Worm (Caenorhabditis elegans) whole organism, late embryonic: ENCODE results near the gene rps-28.

Experiments used
- C08G9.2 ChIP-seq: sonication (generic microtip); optimal IDR thresholded peaks from 2 replicates; lab custom pipeline; 2016; ENCODE audit warnings: mild to moderate bottlenecking, missing genetic modification characterization, moderate library complexity, missing compliant biosample characterization
- F13H6.1 ChIP-seq: sonication (generic microtip); optimal IDR thresholded peaks from 2 replicates; lab custom pipeline; 2016; ENCODE audit warnings: missing genetic modification characterization, missing compliant biosample characterization
- K02D7.2 ChIP-seq: sonication (generic microtip); optimal IDR thresholded peaks from 2 replicates; lab custom pipeline; 2017; ENCODE audit warnings: mild to moderate bottlenecking, missing genetic modification characterization, missing compliant biosample characterization
- K09A11.1 ChIP-seq: sonication (generic microtip); optimal IDR thresholded peaks from 2 replicates; lab custom pipeline; 2017; ENCODE audit warnings: antibody characterized with exemption, mild to moderate bottlenecking, missing genetic modification characterization, missing compliant biosample characterization; ENCODE audit not compliant: insufficient read depth
- T23F11.4 ChIP-seq: fragments of 200-800 bp; sonication (Bioruptor generic); optimal IDR thresholded peaks from 2 replicates; lab custom pipeline; 2018; ENCODE audit warnings: mild to moderate bottlenecking, missing genetic modification characterization, missing compliant biosample characterization
- ahr-1 ChIP-seq: sonication (generic microtip); optimal IDR thresholded peaks from 2 replicates; lab custom pipeline; 2016; ENCODE audit warnings: missing genetic modification characterization, missing compliant biosample characterization
- ama-1 ChIP-seq: fragments of 150-350 bp; optimal IDR thresholded peaks from 2 replicates; lab custom pipeline; 2014
- ceh-14 ChIP-seq: sonication (generic microtip); optimal IDR thresholded peaks from 2 replicates; lab custom pipeline; 2016; ENCODE audit warnings: missing genotype, missing genetic modification characterization, missing compliant biosample characterization
- ceh-18 ChIP-seq: sonication (generic microtip); optimal IDR thresholded peaks from 2 replicates; lab custom pipeline; 2016; ENCODE audit warnings: missing genetic modification characterization, missing compliant biosample characterization
- ceh-19 ChIP-seq: fragments of 200-800 bp; sonication (Bioruptor generic); optimal IDR thresholded peaks from 2 replicates; lab custom pipeline; 2018; ENCODE audit warnings: mild to moderate bottlenecking, missing genetic modification characterization, missing compliant biosample characterization
- ceh-24 ChIP-seq: sonication (generic microtip); optimal IDR thresholded peaks from 2 replicates; lab custom pipeline; 2016; ENCODE audit warnings: mild to moderate bottlenecking, missing genetic modification characterization, missing compliant biosample characterization
- ceh-31 ChIP-seq: sonication (generic microtip); optimal IDR thresholded peaks from 2 replicates; lab custom pipeline; 2016; ENCODE audit warnings: missing genetic modification characterization, missing compliant biosample characterization
- ceh-34 ChIP-seq: sonication (generic microtip); optimal IDR thresholded peaks from 2 replicates; lab custom pipeline; 2016; ENCODE audit warnings: mild to moderate bottlenecking, missing genetic modification characterization, missing compliant biosample characterization
- ceh-45 ChIP-seq: fragments of 200-800 bp; sonication (Bioruptor generic); IDR thresholded peaks from 2 replicates; pipeline ENCODE4 v1.3.6; 2022; ENCODE audit warnings: missing genetic modification reagents, missing genetic modification characterization, missing compliant biosample characterization
- ceh-48 ChIP-seq: sonication (generic microtip); optimal IDR thresholded peaks from 2 replicates; lab custom pipeline; 2016; ENCODE audit warnings: missing genetic modification characterization, inconsistent platforms, missing compliant biosample characterization
- ceh-6 ChIP-seq: fragments of 200-800 bp; sonication (Bioruptor generic); optimal IDR thresholded peaks from 2 replicates; lab custom pipeline; 2018; ENCODE audit warnings: mild to moderate bottlenecking, missing genetic modification characterization, missing compliant biosample characterization
- ceh-9 ChIP-seq: sonication (generic microtip); optimal IDR thresholded peaks from 2 replicates; lab custom pipeline; 2016; ENCODE audit warnings: mild to moderate bottlenecking, missing genetic modification characterization, inconsistent platforms, missing compliant biosample characterization
- che-1 ChIP-seq: sonication (generic microtip); optimal IDR thresholded peaks from 2 replicates; lab custom pipeline; 2016; ENCODE audit warnings: mild to moderate bottlenecking, missing genetic modification characterization, missing compliant biosample characterization
- dmd-4 ChIP-seq: sonication (generic microtip); optimal IDR thresholded peaks from 2 replicates; lab custom pipeline; 2016; ENCODE audit warnings: borderline replicate concordance, missing genetic modification characterization, missing compliant biosample characterization
- elt-2 ChIP-seq: sonication (generic microtip); optimal IDR thresholded peaks from 2 replicates; lab custom pipeline; 2016; ENCODE audit warnings: missing genetic modification reagents, missing genetic modification characterization, missing compliant biosample characterization
- elt-4 ChIP-seq: sonication (generic microtip); optimal IDR thresholded peaks from 2 replicates; lab custom pipeline; 2016; ENCODE audit warnings: missing genetic modification characterization, missing compliant biosample characterization
- ets-4 ChIP-seq: sonication (generic microtip); optimal IDR thresholded peaks from 2 replicates; lab custom pipeline; 2016; ENCODE audit warnings: missing genetic modification characterization, missing compliant biosample characterization
- eyg-1 ChIP-seq: sonication (generic microtip); optimal IDR thresholded peaks from 2 replicates; lab custom pipeline; 2016; ENCODE audit warnings: missing genotype, missing genetic modification characterization, missing compliant biosample characterization
- fax-1 ChIP-seq: sonication (generic microtip); optimal IDR thresholded peaks from 2 replicates; lab custom pipeline; 2016; ENCODE audit warnings: missing genotype, missing genetic modification characterization, missing compliant biosample characterization
- fkh-10 ChIP-seq: fragments of 150-350 bp; optimal IDR thresholded peaks from 2 replicates; lab custom pipeline; 2014; ENCODE audit warnings: missing biosample characterization, missing genetic modification reagents, missing genetic modification characterization
- gmeb-2 ChIP-seq: sonication (generic microtip); optimal IDR thresholded peaks from 2 replicates; lab custom pipeline; 2016; ENCODE audit warnings: missing genetic modification characterization, inconsistent platforms, missing compliant biosample characterization
- hlh-15 ChIP-seq: sonication (generic microtip); optimal IDR thresholded peaks from 2 replicates; lab custom pipeline; 2016; ENCODE audit warnings: missing genetic modification characterization, missing compliant biosample characterization
- hlh-30 ChIP-seq: sonication (generic microtip); optimal IDR thresholded peaks from 2 replicates; lab custom pipeline; 2017; ENCODE audit warnings: antibody characterized with exemption, missing genetic modification characterization, missing compliant biosample characterization; ENCODE audit not compliant: insufficient read depth
- lim-6 ChIP-seq: sonication (generic microtip); optimal IDR thresholded peaks from 2 replicates; lab custom pipeline; 2016; ENCODE audit warnings: missing genetic modification characterization, missing compliant biosample characterization
- lin-11 ChIP-seq: fragments of 200-800 bp; sonication (Bioruptor generic); optimal IDR thresholded peaks from 2 replicates; lab custom pipeline; 2018; ENCODE audit warnings: mild to moderate bottlenecking, missing genetic modification characterization, missing compliant biosample characterization
- mec-3 ChIP-seq: sonication (generic microtip); optimal IDR thresholded peaks from 2 replicates; lab custom pipeline; 2016; ENCODE audit warnings: borderline replicate concordance, missing genetic modification characterization, missing compliant biosample characterization
- nfya-1 ChIP-seq: sonication (generic microtip); optimal IDR thresholded peaks from 2 replicates; lab custom pipeline; 2017; ENCODE audit warnings: missing genetic modification characterization, mild to moderate bottlenecking, missing compliant biosample characterization, antibody characterized with exemption, moderate library complexity
- nhr-11 ChIP-seq: fragments of 150-350 bp; optimal IDR thresholded peaks from 2 replicates; lab custom pipeline; 2014; ENCODE audit warnings: missing biosample characterization, missing genetic modification characterization
- nhr-232 ChIP-seq: sonication (generic microtip); optimal IDR thresholded peaks from 2 replicates; lab custom pipeline; 2016; ENCODE audit warnings: missing genetic modification characterization, missing compliant biosample characterization
- odd-2 ChIP-seq: sonication (generic microtip); optimal IDR thresholded peaks from 2 replicates; lab custom pipeline; 2017; ENCODE audit warnings: antibody characterized with exemption, mild to moderate bottlenecking, missing genetic modification characterization, missing compliant biosample characterization
- pag-3 ChIP-seq: sonication (generic microtip); optimal IDR thresholded peaks from 2 replicates; lab custom pipeline; 2016; ENCODE audit warnings: missing compliant biosample characterization, missing genetic modification characterization, borderline replicate concordance
- pat-9 ChIP-seq: fragments of 200-800 bp; sonication (Bioruptor generic); optimal IDR thresholded peaks from 2 replicates; lab custom pipeline; 2018; ENCODE audit warnings: mild to moderate bottlenecking, missing genetic modification characterization, moderate library complexity, missing compliant biosample characterization
- pha-2 ChIP-seq: sonication (generic microtip); optimal IDR thresholded peaks from 2 replicates; lab custom pipeline; 2017; ENCODE audit warnings: mild to moderate bottlenecking, missing genetic modification characterization, missing compliant biosample characterization
- pha-4 ChIP-seq: fragments of 150-350 bp; optimal IDR thresholded peaks from 2 replicates; lab custom pipeline; 2018; ENCODE audit warnings: missing biosample characterization, missing genetic modification reagents, missing genetic modification characterization
- pqm-1 ChIP-seq: sonication (generic microtip); optimal IDR thresholded peaks from 2 replicates; lab custom pipeline; 2016; ENCODE audit warnings: missing genetic modification characterization, missing compliant biosample characterization
- ref-2 ChIP-seq: sonication (generic microtip); optimal IDR thresholded peaks from 2 replicates; lab custom pipeline; 2016; ENCODE audit warnings: missing genetic modification characterization, missing compliant biosample characterization
- rnt-1 ChIP-seq: sonication (generic microtip); optimal IDR thresholded peaks from 2 replicates; lab custom pipeline; 2016; ENCODE audit warnings: missing genetic modification characterization, missing compliant biosample characterization
- sox-2 ChIP-seq: fragments of 200-800 bp; sonication (Bioruptor generic); IDR thresholded peaks from 2 replicates; pipeline ENCODE4 v1.3.6; 2022; ENCODE audit warnings: missing genetic modification reagents, missing genetic modification characterization, missing compliant biosample characterization
- sox-4 ChIP-seq: sonication (generic microtip); optimal IDR thresholded peaks from 2 replicates; lab custom pipeline; 2017; ENCODE audit warnings: mild to moderate bottlenecking, missing genetic modification characterization, inconsistent platforms, missing compliant biosample characterization
- syd-9 ChIP-seq: sonication (generic microtip); optimal IDR thresholded peaks from 2 replicates; lab custom pipeline; 2016; ENCODE audit warnings: mild to moderate bottlenecking, missing genetic modification characterization, moderate library complexity, missing compliant biosample characterization
- tbx-2 ChIP-seq: sonication (generic microtip); optimal IDR thresholded peaks from 2 replicates; lab custom pipeline; 2016; ENCODE audit warnings: missing genetic modification characterization, missing compliant biosample characterization
- tbx-7 ChIP-seq: sonication (generic microtip); optimal IDR thresholded peaks from 2 replicates; lab custom pipeline; 2016; ENCODE audit warnings: missing genotype, missing genetic modification characterization, missing compliant biosample characterization
- ttx-3 ChIP-seq: sonication (generic microtip); optimal IDR thresholded peaks from 2 replicates; lab custom pipeline; 2016; ENCODE audit warnings: missing genetic modification reagents, missing genetic modification characterization, missing compliant biosample characterization
- unc-3 ChIP-seq, 2 experiments: fragments of 200-800 bp in 1 of 2; sonication (Bioruptor generic) in 1 of 2; sonication (generic microtip) in 1 of 2; conservative IDR thresholded peaks in 1 of 2; optimal IDR thresholded peaks in 1 of 2; 2 replicates each; pipeline versions ENCODE4 v1.3.6 to Lab custom; 2016 to 2022; ENCODE audit warnings: missing compliant biosample characterization in 2 of 2, missing genetic modification characterization in 2 of 2, missing genetic modification reagents in 1 of 2
- unc-42 ChIP-seq: sonication (generic microtip); optimal IDR thresholded peaks from 2 replicates; lab custom pipeline; 2016; ENCODE audit warnings: missing genotype, missing genetic modification characterization, missing compliant biosample characterization
- unc-86 ChIP-seq: sonication (generic microtip); optimal IDR thresholded peaks from 2 replicates; lab custom pipeline; 2016; ENCODE audit warnings: missing genetic modification characterization, missing compliant biosample characterization
- zip-5 ChIP-seq: sonication (generic microtip); optimal IDR thresholded peaks from 2 replicates; lab custom pipeline; 2016; ENCODE audit warnings: missing genetic modification characterization, missing compliant biosample characterization
- ztf-16 ChIP-seq: sonication (generic microtip); optimal IDR thresholded peaks from 2 replicates; lab custom pipeline; 2017; ENCODE audit warnings: missing genetic modification characterization, missing compliant biosample characterization

Gene rps-28

ce11 chrIV:1687151-1687550, 27.7 kb downstream of the rps-28 start:
- TF ChIP-seq ztf-16 (tag; lab: Kevin White, UChicago), result peak; percentile 66
- no peak for TF ChIP-seq nhr-11
- no peak for TF ChIP-seq pat-9 (tag; lab: Kevin White, UChicago)
- peak; percentile 94 for TF ChIP-seq ref-2
- TF ChIP-seq hlh-30 (tag; lab: Kevin White, UChicago), result no peak
- peak; percentile 20 for TF ChIP-seq unc-86 (tag; lab: Kevin White, UChicago)
- peak; percentile 89 for TF ChIP-seq zip-5 (tag; lab: Kevin White, UChicago)
- TF ChIP-seq ceh-14 (tag; lab: Kevin White, UChicago), result peak; percentile 92
- TF ChIP-seq che-1, result peak; percentile 29
- peak; percentile 2 for TF ChIP-seq ceh-18
- peak; percentile 82 for TF ChIP-seq dmd-4 (tag; lab: Kevin White, UChicago)
- peak; percentile 46 for TF ChIP-seq gmeb-2 (tag; lab: Kevin White, UChicago)
- TF ChIP-seq ceh-34 (tag; lab: Kevin White, UChicago), result peak; percentile 64
- TF ChIP-seq rnt-1 (tag; lab: Kevin White, UChicago), result peak; percentile 70
- TF ChIP-seq odd-2, result no peak
- no peak for TF ChIP-seq unc-42 (tag; lab: Kevin White, UChicago)
- TF ChIP-seq sox-4 (tag; lab: Kevin White, UChicago), result peak; percentile 11
- TF ChIP-seq fax-1 (tag; lab: Kevin White, UChicago), result peak; percentile 85
- TF ChIP-seq lim-6, result peak; percentile 87
- peak; percentile 49 for TF ChIP-seq K02D7.2 (tag; lab: Kevin White, UChicago)
- no peak for TF ChIP-seq K09A11.1 (tag; lab: Kevin White, UChicago)
- peak; percentile 78 for TF ChIP-seq elt-2 (tag; lab: Kevin White, UChicago)
- no peak for TF ChIP-seq ama-1
- TF ChIP-seq eyg-1 (tag; lab: Kevin White, UChicago), result no peak
- peak; percentile 79 for TF ChIP-seq ahr-1 (tag; lab: Kevin White, UChicago)
- no peak for TF ChIP-seq pha-4
- TF ChIP-seq unc-3 (GFP tag; conservative IDR thresholded peaks at IDR 0.05; lab: Robert Waterston, UW), result no peak
- peak; percentile 78 for TF ChIP-seq unc-3 (tag; optimal IDR thresholded peaks at IDR 0.05; lab: Kevin White, UChicago)
- TF ChIP-seq F13H6.1 (tag; lab: Kevin White, UChicago), result peak; percentile 78
- TF ChIP-seq nhr-232 (tag; lab: Kevin White, UChicago), result no peak
- no peak for TF ChIP-seq elt-4 (tag; lab: Kevin White, UChicago)
- TF ChIP-seq pqm-1 (tag; lab: Kevin White, UChicago), result peak; percentile 15
- peak; percentile 98 for TF ChIP-seq ceh-31 (tag; lab: Kevin White, UChicago)
- peak; percentile 94 for TF ChIP-seq tbx-2 (tag; lab: Kevin White, UChicago)
- no peak for TF ChIP-seq ceh-45 (GFP tag; lab: Robert Waterston, UW)
- peak; percentile 47 for TF ChIP-seq pha-2 (tag; lab: Kevin White, UChicago)
- TF ChIP-seq ceh-6 (GFP tag; lab: Kevin White, UChicago), result no peak
- TF ChIP-seq hlh-15 (tag; lab: Kevin White, UChicago), result no peak
- TF ChIP-seq syd-9, result peak; percentile 42
- no peak for TF ChIP-seq nfya-1 (tag; lab: Kevin White, UChicago)
- no peak for TF ChIP-seq sox-2 (GFP tag; lab: Robert Waterston, UW)
- no peak for TF ChIP-seq ceh-24 (tag; lab: Kevin White, UChicago)
- peak; percentile 77 for TF ChIP-seq ets-4 (tag; lab: Kevin White, UChicago)
- peak; percentile 78 for TF ChIP-seq mec-3 (tag; lab: Kevin White, UChicago)
- peak; percentile 90 for TF ChIP-seq C08G9.2
- no peak for TF ChIP-seq fkh-10 (GFP tag; lab: Kevin White, UChicago)
- no peak for TF ChIP-seq ceh-48 (tag; lab: Kevin White, UChicago)
- peak; percentile 96 for TF ChIP-seq tbx-7 (tag; lab: Kevin White, UChicago)
- no peak for TF ChIP-seq lin-11 (tag; lab: Kevin White, UChicago)
- TF ChIP-seq ceh-19 (GFP tag; lab: Kevin White, UChicago), result no peak
- no peak for TF ChIP-seq pag-3
- no peak for TF ChIP-seq ceh-9 (tag; lab: Kevin White, UChicago)
- peak; percentile 48 for TF ChIP-seq ttx-3 (tag; lab: Kevin White, UChicago)
- TF ChIP-seq T23F11.4, result no peak
